Worm (Caenorhabditis elegans) whole organism, late embryonic: ENCODE data around the gene nid-1.
A peak's percentile ranks its signal among the peaks of the same experiment; 100 is the strongest.
"Not testable (repeated sequence)": the region's sequence is repeated elsewhere in the genome, so short reads cannot be mapped to it uniquely, and the experiment has no call there.

Experiments used
- C08G9.2 ChIP-seq: sonication (generic microtip); optimal IDR thresholded peaks from 2 replicates; lab custom pipeline; 2016; ENCODE audit warnings: mild to moderate bottlenecking, missing genetic modification characterization, moderate library complexity, missing compliant biosample characterization
- K09A11.1 ChIP-seq: sonication (generic microtip); optimal IDR thresholded peaks from 2 replicates; lab custom pipeline; 2017; ENCODE audit warnings: antibody characterized with exemption, mild to moderate bottlenecking, missing genetic modification characterization, missing compliant biosample characterization; ENCODE audit not compliant: insufficient read depth
- T23F11.4 ChIP-seq: fragments of 200-800 bp; sonication (Bioruptor generic); optimal IDR thresholded peaks from 2 replicates; lab custom pipeline; 2018; ENCODE audit warnings: mild to moderate bottlenecking, missing genetic modification characterization, missing compliant biosample characterization
- ahr-1 ChIP-seq: sonication (generic microtip); optimal IDR thresholded peaks from 2 replicates; lab custom pipeline; 2016; ENCODE audit warnings: missing genetic modification characterization, missing compliant biosample characterization
- ceh-14 ChIP-seq: sonication (generic microtip); optimal IDR thresholded peaks from 2 replicates; lab custom pipeline; 2016; ENCODE audit warnings: missing genotype, missing genetic modification characterization, missing compliant biosample characterization
- ceh-30 ChIP-seq: fragments of 150-350 bp; optimal IDR thresholded peaks from 2 replicates; lab custom pipeline; 2014; ENCODE audit warnings: missing biosample characterization, missing genetic modification characterization
- ceh-31 ChIP-seq: sonication (generic microtip); optimal IDR thresholded peaks from 2 replicates; lab custom pipeline; 2016; ENCODE audit warnings: missing genetic modification characterization, missing compliant biosample characterization
- ceh-34 ChIP-seq: sonication (generic microtip); optimal IDR thresholded peaks from 2 replicates; lab custom pipeline; 2016; ENCODE audit warnings: mild to moderate bottlenecking, missing genetic modification characterization, missing compliant biosample characterization
- ceh-6 ChIP-seq: fragments of 200-800 bp; sonication (Bioruptor generic); optimal IDR thresholded peaks from 2 replicates; lab custom pipeline; 2018; ENCODE audit warnings: mild to moderate bottlenecking, missing genetic modification characterization, missing compliant biosample characterization
- ceh-9 ChIP-seq: sonication (generic microtip); optimal IDR thresholded peaks from 2 replicates; lab custom pipeline; 2016; ENCODE audit warnings: mild to moderate bottlenecking, missing genetic modification characterization, inconsistent platforms, missing compliant biosample characterization
- dmd-4 ChIP-seq: sonication (generic microtip); optimal IDR thresholded peaks from 2 replicates; lab custom pipeline; 2016; ENCODE audit warnings: borderline replicate concordance, missing genetic modification characterization, missing compliant biosample characterization
- elt-2 ChIP-seq: sonication (generic microtip); optimal IDR thresholded peaks from 2 replicates; lab custom pipeline; 2016; ENCODE audit warnings: missing genetic modification reagents, missing genetic modification characterization, missing compliant biosample characterization
- ets-4 ChIP-seq: sonication (generic microtip); optimal IDR thresholded peaks from 2 replicates; lab custom pipeline; 2016; ENCODE audit warnings: missing genetic modification characterization, missing compliant biosample characterization
- fkh-10 ChIP-seq: fragments of 150-350 bp; optimal IDR thresholded peaks from 2 replicates; lab custom pipeline; 2014; ENCODE audit warnings: missing biosample characterization, missing genetic modification reagents, missing genetic modification characterization
- fkh-6 ChIP-seq: sonication (generic microtip); optimal IDR thresholded peaks from 2 replicates; lab custom pipeline; 2016; ENCODE audit warnings: missing genetic modification characterization, missing compliant biosample characterization
- gmeb-2 ChIP-seq: sonication (generic microtip); optimal IDR thresholded peaks from 2 replicates; lab custom pipeline; 2016; ENCODE audit warnings: missing genetic modification characterization, inconsistent platforms, missing compliant biosample characterization
- hlh-13 ChIP-seq: fragments of 200-800 bp; sonication (Bioruptor generic); optimal IDR thresholded peaks from 2 replicates; lab custom pipeline; 2018; ENCODE audit warnings: mild to moderate bottlenecking, missing genetic modification characterization, missing compliant biosample characterization
- hlh-15 ChIP-seq: sonication (generic microtip); optimal IDR thresholded peaks from 2 replicates; lab custom pipeline; 2016; ENCODE audit warnings: missing genetic modification characterization, missing compliant biosample characterization
- hlh-6 ChIP-seq: sonication (generic microtip); optimal IDR thresholded peaks from 2 replicates; lab custom pipeline; 2016; ENCODE audit warnings: missing genotype, missing genetic modification characterization, missing compliant biosample characterization
- hlh-8 ChIP-seq: sonication (generic microtip); optimal IDR thresholded peaks from 2 replicates; lab custom pipeline; 2016; ENCODE audit warnings: missing genotype, missing genetic modification characterization, missing compliant biosample characterization
- lin-11 ChIP-seq: fragments of 200-800 bp; sonication (Bioruptor generic); optimal IDR thresholded peaks from 2 replicates; lab custom pipeline; 2018; ENCODE audit warnings: mild to moderate bottlenecking, missing genetic modification characterization, missing compliant biosample characterization
- madf-2 ChIP-seq: sonication (generic microtip); optimal IDR thresholded peaks from 2 replicates; lab custom pipeline; 2017; ENCODE audit warnings: missing genetic modification characterization, missing compliant biosample characterization
- mec-3 ChIP-seq: sonication (generic microtip); optimal IDR thresholded peaks from 2 replicates; lab custom pipeline; 2016; ENCODE audit warnings: borderline replicate concordance, missing genetic modification characterization, missing compliant biosample characterization
- nfya-1 ChIP-seq: sonication (generic microtip); optimal IDR thresholded peaks from 2 replicates; lab custom pipeline; 2017; ENCODE audit warnings: missing genetic modification characterization, mild to moderate bottlenecking, missing compliant biosample characterization, antibody characterized with exemption, moderate library complexity
- nhr-232 ChIP-seq: sonication (generic microtip); optimal IDR thresholded peaks from 2 replicates; lab custom pipeline; 2016; ENCODE audit warnings: missing genetic modification characterization, missing compliant biosample characterization
- npax-4 ChIP-seq: sonication (generic microtip); optimal IDR thresholded peaks from 2 replicates; lab custom pipeline; 2016; ENCODE audit warnings: missing genetic modification characterization, missing compliant biosample characterization
- odd-2 ChIP-seq: sonication (generic microtip); optimal IDR thresholded peaks from 2 replicates; lab custom pipeline; 2017; ENCODE audit warnings: antibody characterized with exemption, mild to moderate bottlenecking, missing genetic modification characterization, missing compliant biosample characterization
- pax-1 ChIP-seq: fragments of 150-350 bp; optimal IDR thresholded peaks from 2 replicates; lab custom pipeline; 2014; ENCODE audit warnings: missing biosample characterization, missing genetic modification characterization
- pha-4 ChIP-seq: fragments of 150-350 bp; optimal IDR thresholded peaks from 2 replicates; lab custom pipeline; 2018; ENCODE audit warnings: missing biosample characterization, missing genetic modification reagents, missing genetic modification characterization
- pqm-1 ChIP-seq: sonication (generic microtip); optimal IDR thresholded peaks from 2 replicates; lab custom pipeline; 2016; ENCODE audit warnings: missing genetic modification characterization, missing compliant biosample characterization
- pros-1 ChIP-seq: fragments of 150-350 bp; optimal IDR thresholded peaks from 2 replicates; lab custom pipeline; 2014; ENCODE audit warnings: missing biosample characterization, missing genetic modification reagents, missing genetic modification characterization
- ref-2 ChIP-seq: sonication (generic microtip); optimal IDR thresholded peaks from 2 replicates; lab custom pipeline; 2016; ENCODE audit warnings: missing genetic modification characterization, missing compliant biosample characterization
- rnt-1 ChIP-seq: sonication (generic microtip); optimal IDR thresholded peaks from 2 replicates; lab custom pipeline; 2016; ENCODE audit warnings: missing genetic modification characterization, missing compliant biosample characterization
- sdc-2 ChIP-seq: sonication (generic microtip); optimal IDR thresholded peaks from 2 replicates; lab custom pipeline; 2016; ENCODE audit warnings: missing genotype, missing genetic modification characterization, missing compliant biosample characterization
- sox-2 ChIP-seq: fragments of 200-800 bp; sonication (Bioruptor generic); IDR thresholded peaks from 2 replicates; pipeline ENCODE4 v1.3.6; 2022; ENCODE audit warnings: missing genetic modification reagents, missing genetic modification characterization, missing compliant biosample characterization
- tbx-2 ChIP-seq: sonication (generic microtip); optimal IDR thresholded peaks from 2 replicates; lab custom pipeline; 2016; ENCODE audit warnings: missing genetic modification characterization, missing compliant biosample characterization
- tbx-7 ChIP-seq: sonication (generic microtip); optimal IDR thresholded peaks from 2 replicates; lab custom pipeline; 2016; ENCODE audit warnings: missing genotype, missing genetic modification characterization, missing compliant biosample characterization
- ttx-3 ChIP-seq: sonication (generic microtip); optimal IDR thresholded peaks from 2 replicates; lab custom pipeline; 2016; ENCODE audit warnings: missing genetic modification reagents, missing genetic modification characterization, missing compliant biosample characterization
- unc-3 ChIP-seq, 2 experiments: fragments of 200-800 bp in 1 of 2; sonication (Bioruptor generic) in 1 of 2; sonication (generic microtip) in 1 of 2; conservative IDR thresholded peaks in 1 of 2; optimal IDR thresholded peaks in 1 of 2; 2 replicates each; pipeline versions ENCODE4 v1.3.6 to Lab custom; 2016 to 2022; ENCODE audit warnings: missing compliant biosample characterization in 2 of 2, missing genetic modification characterization in 2 of 2, missing genetic modification reagents in 1 of 2
- unc-42 ChIP-seq: sonication (generic microtip); optimal IDR thresholded peaks from 2 replicates; lab custom pipeline; 2016; ENCODE audit warnings: missing genotype, missing genetic modification characterization, missing compliant biosample characterization
- unc-55 ChIP-seq: sonication (generic microtip); optimal IDR thresholded peaks from 2 replicates; lab custom pipeline; 2017; ENCODE audit warnings: missing biosample characterization, missing genetic modification reagents, missing genetic modification characterization
- unc-86 ChIP-seq: sonication (generic microtip); optimal IDR thresholded peaks from 2 replicates; lab custom pipeline; 2016; ENCODE audit warnings: missing genetic modification characterization, missing compliant biosample characterization
- ztf-16 ChIP-seq: sonication (generic microtip); optimal IDR thresholded peaks from 2 replicates; lab custom pipeline; 2017; ENCODE audit warnings: missing genetic modification characterization, missing compliant biosample characterization

nid-1 gene

DNA sequence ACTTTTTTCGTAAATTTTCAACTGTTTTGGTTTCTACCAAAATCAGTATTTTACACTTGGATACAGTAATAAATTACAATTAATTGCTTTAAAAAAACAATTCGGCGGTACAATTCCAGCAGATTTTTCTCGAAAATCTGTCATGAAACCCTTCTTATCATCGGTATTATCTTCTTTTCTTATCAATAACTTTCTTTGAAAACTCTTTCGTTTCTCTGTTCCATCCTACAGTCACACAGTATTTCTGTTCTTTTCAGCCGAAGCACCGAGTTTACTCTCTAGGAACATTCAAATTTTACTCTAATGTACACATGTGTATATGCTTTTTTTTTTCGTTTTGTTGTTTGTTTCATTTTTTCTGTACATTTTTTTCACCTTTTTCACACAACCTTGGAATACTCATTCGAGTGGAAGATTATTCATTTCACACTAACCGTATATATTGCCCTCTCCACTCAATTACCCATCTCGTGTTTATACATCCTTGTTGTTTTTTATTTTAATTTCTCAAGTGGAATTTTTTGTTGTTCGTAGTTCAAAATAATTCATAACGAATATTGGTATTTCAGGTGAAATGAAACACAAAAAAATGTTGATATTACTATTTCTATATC, at the start of gene nid-1:
Gene nid-1 (plus strand): TSS at position 564 of the 614 bp plus-strand sequence.
- peak; percentile 68 for TF ChIP-seq elt-2
- TF ChIP-seq hlh-6 (tag; lab: Kevin White, UChicago): no peak

- TF ChIP-seq T23F11.4 (GFP tag; lab: Kevin White, UChicago); ref-2 (tag; lab: Kevin White, UChicago); ceh-14: not testable (repeated sequence)
These were observed 44.3 kb upstream of the nid-1 start, which contains the start of gene T07F10.5 for ce11 chrV:12865615-12866014. Gene T07F10.5, plus strand, starts transcription at chrV:12865915.

DNA sequence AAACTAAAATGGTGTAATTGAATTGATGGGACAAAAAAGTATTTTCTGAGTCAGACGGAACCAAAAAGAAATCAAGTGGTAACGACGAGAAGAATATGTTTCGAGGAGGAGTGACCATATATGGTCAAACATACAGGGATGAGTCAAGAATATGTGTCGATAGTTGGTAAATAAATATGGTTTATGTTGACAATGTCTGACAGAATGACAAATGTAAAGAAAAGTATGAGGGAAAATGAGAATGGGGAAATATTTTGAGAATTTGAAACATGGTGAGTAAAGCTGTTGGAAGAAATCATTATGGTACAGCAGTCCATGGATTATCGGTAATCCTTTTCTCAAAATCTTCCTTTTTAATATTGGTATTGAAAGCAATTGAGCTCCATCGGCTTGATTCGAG, 41.9 kb upstream of the nid-1 start, which contains the start of gene nspg-1:
Gene nspg-1 (minus strand): TSS at position 101 of the 400 bp plus-strand sequence.
- TF ChIP-seq hlh-8 (tag; lab: Kevin White, UChicago) (no peak), odd-2 (tag; lab: Kevin White, UChicago) (no peak), pros-1 (no peak), K09A11.1 (no peak), ref-2 (tag; lab: Kevin White, UChicago) (no peak), nfya-1 (tag; lab: Kevin White, UChicago) (no peak), ceh-34 (tag; lab: Kevin White, UChicago) (no peak), ahr-1 (tag; lab: Kevin White, UChicago) (no peak), ceh-31 (tag; lab: Kevin White, UChicago) (no peak), unc-86 (no peak), npax-4 (tag; lab: Kevin White, UChicago) (no peak), unc-42 (tag; lab: Kevin White, UChicago) (no peak), hlh-6 (tag; lab: Kevin White, UChicago) (no peak), pha-4 (tag; lab: Kevin White, UChicago) (no peak), madf-2 (tag; lab: Kevin White, UChicago) (no peak), lin-11 (tag; lab: Kevin White, UChicago) (no peak)
- TF ChIP-seq, all 69 proteins: peak for 0

DNA sequence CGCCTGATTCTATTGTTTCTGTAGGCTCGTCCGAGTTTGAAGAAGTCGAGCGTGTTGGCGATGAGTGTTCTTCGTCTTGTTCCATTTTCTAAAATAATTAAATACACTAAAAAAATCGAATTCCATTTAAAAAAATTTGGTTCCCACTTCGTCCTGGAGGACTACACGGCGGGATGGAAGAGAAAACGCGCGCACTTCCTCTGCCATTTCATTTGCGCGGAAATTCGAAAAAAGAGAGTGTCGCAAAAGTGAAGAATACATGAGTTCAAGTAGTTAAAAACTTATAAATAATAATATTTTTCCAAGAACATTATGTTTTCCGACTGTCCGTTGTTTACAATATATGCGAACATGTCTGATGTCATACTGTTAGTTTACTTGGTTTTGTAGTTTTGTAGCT, 40.0 kb upstream of the nid-1 start, which contains the start of gene T07F10.3:
Gene T07F10.3 (minus strand): TSS at position 98 of the 400 bp plus-strand sequence.
- TF ChIP-seq ceh-30 (tag; lab: Kevin White, UChicago) (no peak), unc-3 (GFP tag; conservative IDR thresholded peaks at IDR 0.05; lab: Robert Waterston, UW) (peak; percentile 33; the same call in 1 of the 2 replicates), unc-3 (tag; optimal IDR thresholded peaks at IDR 0.05; lab: Kevin White, UChicago) (no peak), tbx-2 (tag; lab: Kevin White, UChicago) (peak; percentile 97), ref-2 (tag; lab: Kevin White, UChicago) (peak; percentile 96), unc-42 (tag; lab: Kevin White, UChicago) (peak; percentile 37), mec-3 (tag; lab: Kevin White, UChicago) (peak; percentile 94), hlh-15 (tag; lab: Kevin White, UChicago) (peak; percentile 35), odd-2 (tag; lab: Kevin White, UChicago) (no peak), pqm-1 (peak; percentile 74), dmd-4 (no peak), fkh-6 (peak; percentile 63), ets-4 (tag; lab: Kevin White, UChicago) (peak; percentile 99), ahr-1 (tag; lab: Kevin White, UChicago) (peak; percentile 66), ceh-9 (tag; lab: Kevin White, UChicago) (no peak), ztf-16 (tag; lab: Kevin White, UChicago) (peak; percentile 22), fkh-10 (GFP tag; lab: Kevin White, UChicago) (no peak), hlh-8 (tag; lab: Kevin White, UChicago) (peak; percentile 84), C08G9.2 (tag; lab: Kevin White, UChicago) (peak; percentile 99), nfya-1 (tag; lab: Kevin White, UChicago) (peak; percentile 35), rnt-1 (tag; lab: Kevin White, UChicago) (peak; percentile 81), sdc-2 (tag; lab: Kevin White, UChicago) (peak; percentile 55), pax-1 (tag; lab: Kevin White, UChicago) (no peak), hlh-13 (peak; percentile 15), ceh-34 (tag; lab: Kevin White, UChicago) (peak; percentile 62), tbx-7 (peak; percentile 98), unc-55 (GFP tag; lab: Kevin White, UChicago) (no peak), ttx-3 (peak; percentile 21), sox-2 (GFP tag; lab: Robert Waterston, UW) (no peak), ceh-14 (peak; percentile 79), elt-2 (peak; percentile 63), nhr-232 (tag; lab: Kevin White, UChicago) (no peak), hlh-6 (tag; lab: Kevin White, UChicago) (peak; percentile 50), gmeb-2 (tag; lab: Kevin White, UChicago) (peak; percentile 18), ceh-6 (GFP tag; lab: Kevin White, UChicago) (no peak)
